Fruit fly (Drosophila melanogaster) whole organism, pupa: ENCODE data around the gene CG18473.

ENCODE experiments used
- CG10348 ChIP-seq: fragments of 200-800 bp; sonication (Bioruptor generic); IDR thresholded peaks from 2 replicates; pipeline ENCODE4 v1.3.6; 2022; ENCODE audit warnings: missing biosample characterization, missing genetic modification characterization
- CG12605 ChIP-seq: fragments of 200-800 bp; sonication (Bioruptor generic); IDR thresholded peaks from 2 replicates; pipeline ENCODE4 v1.3.6; 2022; ENCODE audit warnings: missing biosample characterization, missing genetic modification characterization
- CG13204 ChIP-seq: fragments of 200-800 bp; sonication (Bioruptor generic); optimal IDR thresholded peaks from 2 replicates; lab custom pipeline; 2018; ENCODE audit warnings: missing biosample characterization, mild to moderate bottlenecking, missing genetic modification characterization, moderate library complexity
- CG14655 ChIP-seq: fragments of 200-800 bp; sonication (Bioruptor generic); optimal IDR thresholded peaks from 3 replicates; lab custom pipeline; 2017; ENCODE audit warnings: mild to moderate bottlenecking, missing biosample characterization, missing genetic modification reagents, missing genetic modification characterization
- CG15710 ChIP-seq: fragments of 200-800 bp; sonication (Bioruptor generic); optimal IDR thresholded peaks from 2 replicates; lab custom pipeline; 2018; ENCODE audit warnings: missing biosample characterization, mild to moderate bottlenecking, missing genetic modification characterization, moderate library complexity
- CG17806 ChIP-seq: fragments of 200-800 bp; sonication (Bioruptor generic); optimal IDR thresholded peaks from 2 replicates; lab custom pipeline; 2018; ENCODE audit warnings: missing biosample characterization, mild to moderate bottlenecking, missing genetic modification characterization, moderate library complexity
- CG32121 ChIP-seq: fragments of 200-800 bp; sonication (Bioruptor generic); IDR thresholded peaks from 2 replicates; pipeline ENCODE4 v1.3.6; 2022; ENCODE audit warnings: missing biosample characterization, missing genetic modification characterization
- CG34367 ChIP-seq: fragments of 200-800 bp; sonication (Bioruptor generic); optimal IDR thresholded peaks from 2 replicates; lab custom pipeline; 2018; ENCODE audit warnings: missing biosample characterization, mild to moderate bottlenecking, missing genetic modification characterization
- CG4496 ChIP-seq: fragments of 200-800 bp; sonication (Bioruptor generic); IDR thresholded peaks from 3 replicates; pipeline ENCODE4 v1.3.6; 2022; ENCODE audit warnings: missing biosample characterization, missing genetic modification characterization
- CG8159 ChIP-seq: fragments of 200-800 bp; sonication (Bioruptor generic); optimal IDR thresholded peaks from 3 replicates; lab custom pipeline; 2018; ENCODE audit warnings: missing biosample characterization, mild to moderate bottlenecking, missing genetic modification characterization, moderate library complexity
- CG8301 ChIP-seq: fragments of 200-800 bp; sonication (Bioruptor generic); optimal IDR thresholded peaks from 2 replicates; lab custom pipeline; 2018; ENCODE audit warnings: missing biosample characterization, mild to moderate bottlenecking, missing genetic modification characterization
- CG9948 ChIP-seq: fragments of 200-800 bp; sonication (Bioruptor generic); optimal IDR thresholded peaks from 2 replicates; lab custom pipeline; 2018; ENCODE audit warnings: missing biosample characterization, mild to moderate bottlenecking, missing genetic modification characterization, moderate library complexity
- D1 ChIP-seq: fragments of 200-800 bp; sonication (Bioruptor generic); optimal IDR thresholded peaks from 2 replicates; lab custom pipeline; 2018; ENCODE audit warnings: missing biosample characterization, mild to moderate bottlenecking, missing genetic modification characterization, moderate library complexity
- EcR ChIP-seq: fragments of 200-800 bp; sonication (Bioruptor generic); optimal IDR thresholded peaks from 3 replicates; lab custom pipeline; 2019; ENCODE audit warnings: missing biosample characterization, missing genetic modification characterization, mild to moderate bottlenecking, moderate library complexity, missing genetic modification reagents
- Ets98B ChIP-seq: fragments of 200-800 bp; sonication (Bioruptor generic); IDR thresholded peaks from 2 replicates; pipeline ENCODE4 v1.3.6; 2022; ENCODE audit warnings: missing biosample characterization, missing genetic modification characterization
- Pif1A ChIP-seq: fragments of 200-800 bp; sonication (Bioruptor generic); optimal IDR thresholded peaks from 3 replicates; lab custom pipeline; 2016; ENCODE audit warnings: missing biosample characterization, missing genetic modification characterization
- Pif1B ChIP-seq: fragments of 200-800 bp; sonication (Bioruptor generic); optimal IDR thresholded peaks from 3 replicates; lab custom pipeline; 2016; ENCODE audit warnings: missing biosample characterization, missing genetic modification characterization
- Snoo ChIP-seq: fragments of 200-800 bp; sonication (Bioruptor generic); optimal IDR thresholded peaks from 3 replicates; lab custom pipeline; 2017; ENCODE audit warnings: missing biosample characterization, mild to moderate bottlenecking, missing genetic modification characterization, inconsistent platforms
- fd96Ca ChIP-seq: fragments of 200-800 bp; sonication (Bioruptor generic); IDR thresholded peaks from 3 replicates; pipeline ENCODE4 v1.3.6; 2022; ENCODE audit warnings: missing biosample characterization, missing genetic modification characterization
- gl ChIP-seq: fragments of 200-800 bp; sonication (Bioruptor generic); optimal IDR thresholded peaks from 2 replicates; lab custom pipeline; 2018; ENCODE audit warnings: missing biosample characterization, mild to moderate bottlenecking, missing genetic modification characterization
- rn ChIP-seq: fragments of 200-800 bp; sonication (Bioruptor generic); IDR thresholded peaks from 2 replicates; pipeline ENCODE4 v1.3.6; 2022; ENCODE audit warnings: missing biosample characterization, missing genetic modification characterization

CG18473 gene

DNA sequence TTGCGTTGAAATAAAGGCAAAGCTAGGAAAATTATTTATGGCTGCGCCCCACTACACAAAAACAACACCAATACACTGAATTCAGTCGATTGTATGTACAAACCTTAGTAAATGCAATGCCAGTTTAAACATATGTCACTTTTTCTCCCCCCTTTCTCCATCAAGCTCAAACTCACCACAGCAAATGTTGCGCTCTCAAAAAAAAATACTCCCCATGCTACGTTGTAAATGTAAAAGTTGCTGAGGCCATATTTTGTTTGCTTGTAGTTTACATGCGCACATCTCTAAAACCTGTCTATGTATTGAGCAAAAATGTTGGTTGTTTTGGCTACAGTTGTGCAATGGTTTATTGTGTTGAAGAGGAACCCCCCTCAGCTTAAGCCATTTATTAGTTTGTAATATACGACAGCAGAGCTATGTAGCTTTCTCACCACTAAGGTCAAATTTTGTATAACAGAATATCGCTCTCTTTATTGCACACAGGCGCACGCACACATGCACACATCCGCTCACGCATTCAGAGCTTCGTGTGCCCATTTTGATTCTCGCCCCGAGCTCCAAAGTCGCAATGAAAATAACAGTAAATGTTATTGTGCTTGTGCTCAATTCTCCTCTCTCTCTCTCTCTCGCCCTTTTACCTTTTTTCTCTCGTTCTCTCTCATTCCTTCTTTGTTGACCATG lies 10.4 kb upstream of the CG18473 start:
- TF ChIP-seq EcR (GFP tag; lab: Kevin White, UChicago) (peak; percentile 58), CG10348 (GFP tag; lab: Robert Waterston, UW) (no peak)

DNA sequence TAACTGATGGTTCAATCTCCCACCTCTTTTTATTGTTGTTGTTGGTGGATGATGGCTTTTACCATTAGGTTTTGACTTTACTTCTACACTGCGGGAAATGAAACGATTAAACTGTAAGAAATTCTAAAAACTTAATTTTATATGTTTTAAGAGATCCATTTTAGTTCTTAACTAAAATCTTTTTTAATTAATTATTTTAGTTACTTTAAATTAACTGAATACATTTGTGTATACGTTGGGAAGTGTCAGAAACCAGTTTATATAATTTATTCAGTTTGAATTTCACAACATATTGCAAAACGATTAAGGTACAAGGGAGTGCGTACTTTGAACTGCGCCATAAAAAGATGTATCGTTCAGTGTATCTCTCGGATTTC lies 9.8 kb upstream of the CG18473 start:
- TF ChIP-seq CG9948: peak; percentile 90
- no peak for TF ChIP-seq CG10348 (GFP tag; lab: Robert Waterston, UW)
- TF ChIP-seq Pif1B (GFP tag; lab: Kevin White, UChicago): peak; percentile 75
- peak; percentile 93 for TF ChIP-seq CG8159 (tag; lab: Kevin White, UChicago)
- TF ChIP-seq CG13204 (GFP tag; lab: Kevin White, UChicago): no peak
- peak; percentile 93 for TF ChIP-seq CG8301 (tag; lab: Kevin White, UChicago)
- peak; percentile 84 for TF ChIP-seq Snoo (tag; lab: Kevin White, UChicago)
- TF ChIP-seq D1 (tag; lab: Kevin White, UChicago): peak; percentile 89
- no peak for TF ChIP-seq fd96Ca
- peak; percentile 83 for TF ChIP-seq Pif1A (GFP tag; lab: Kevin White, UChicago)
- no peak for TF ChIP-seq CG4496 (GFP tag; lab: Robert Waterston, UW)
- peak; percentile 85 for TF ChIP-seq CG17806 (tag; lab: Kevin White, UChicago)
- TF ChIP-seq CG34367 (tag; lab: Kevin White, UChicago): peak; percentile 79
- peak; percentile 94 for TF ChIP-seq CG14655
- peak; percentile 82 for TF ChIP-seq CG15710 (tag; lab: Kevin White, UChicago)
- no peak for TF ChIP-seq EcR (GFP tag; lab: Kevin White, UChicago)
- TF ChIP-seq CG12605 (GFP tag; lab: Robert Waterston, UW): no peak
- no peak for TF ChIP-seq rn (GFP tag; lab: Robert Waterston, UW)
- TF ChIP-seq, all 21 proteins: peak for 11

DNA sequence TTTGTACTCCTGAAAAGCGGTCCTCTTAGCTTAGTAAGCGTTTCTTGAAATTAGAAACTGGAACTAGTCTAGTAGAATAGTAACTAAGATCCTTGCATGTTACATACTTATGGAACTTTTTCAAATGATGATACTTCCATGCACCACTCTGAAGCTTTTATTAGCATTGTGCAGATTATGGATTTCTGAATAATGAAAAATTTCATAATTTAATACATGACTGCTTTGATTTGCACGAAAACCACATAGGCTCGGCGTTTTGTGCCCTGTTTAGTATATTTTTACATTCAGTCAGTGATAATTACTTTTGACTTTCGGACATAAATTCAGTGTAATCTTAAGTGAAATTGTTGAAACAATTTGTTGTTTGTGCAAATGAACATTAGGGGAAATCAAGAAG lies 7.9 kb upstream of the CG18473 start, which contains the start of gene CG43675:
Gene CG43675 (plus strand): TSS at position 301 of the 400 bp plus-strand sequence.
- TF ChIP-seq Ets98B (no peak), gl (tag; lab: Kevin White, UChicago) (no peak), CG9948 (no peak), CG17806 (tag; lab: Kevin White, UChicago) (no peak), CG12605 (GFP tag; lab: Robert Waterston, UW) (no peak), Snoo (tag; lab: Kevin White, UChicago) (no peak), CG15710 (tag; lab: Kevin White, UChicago) (no peak), CG14655 (no peak), CG13204 (GFP tag; lab: Kevin White, UChicago) (no peak), Pif1B (GFP tag; lab: Kevin White, UChicago) (no peak), D1 (tag; lab: Kevin White, UChicago) (no peak), CG34367 (tag; lab: Kevin White, UChicago) (no peak), CG4496 (GFP tag; lab: Robert Waterston, UW) (no peak), EcR (GFP tag; lab: Kevin White, UChicago) (no peak), rn (GFP tag; lab: Robert Waterston, UW) (no peak), fd96Ca (no peak), CG10348 (GFP tag; lab: Robert Waterston, UW) (no peak), CG8159 (tag; lab: Kevin White, UChicago) (no peak)

DNA sequence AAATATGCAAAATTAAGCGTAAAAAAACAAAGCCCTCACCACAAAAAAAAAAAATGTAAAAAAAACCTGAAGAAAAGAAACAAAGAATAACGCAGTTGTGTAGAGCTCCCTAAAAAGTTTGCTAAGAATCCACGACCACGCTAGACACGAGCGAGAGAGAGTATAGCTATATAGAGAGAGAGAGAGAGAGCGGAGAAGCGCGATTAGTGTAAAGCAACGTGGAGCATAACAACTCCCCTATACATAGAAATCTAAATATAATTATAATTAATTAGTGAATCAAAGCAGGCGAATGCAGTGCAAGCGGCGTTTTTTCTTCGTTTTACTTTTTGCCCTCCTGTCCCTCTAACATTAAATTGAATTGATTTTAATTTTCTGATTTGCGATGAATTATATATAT lies 3.7 kb upstream of the CG18473 start:
- TF ChIP-seq CG10348 (GFP tag; lab: Robert Waterston, UW) (no peak), CG34367 (tag; lab: Kevin White, UChicago) (no peak), rn (GFP tag; lab: Robert Waterston, UW) (no peak), CG13204 (GFP tag; lab: Kevin White, UChicago) (no peak), Ets98B (no peak; the same call in 1 of the 2 replicates), CG9948 (no peak), fd96Ca (no peak), CG12605 (GFP tag; lab: Robert Waterston, UW) (no peak), CG17806 (tag; lab: Kevin White, UChicago) (no peak), Pif1B (GFP tag; lab: Kevin White, UChicago) (no peak)
- TF ChIP-seq, all 21 proteins: peak for 0

DNA sequence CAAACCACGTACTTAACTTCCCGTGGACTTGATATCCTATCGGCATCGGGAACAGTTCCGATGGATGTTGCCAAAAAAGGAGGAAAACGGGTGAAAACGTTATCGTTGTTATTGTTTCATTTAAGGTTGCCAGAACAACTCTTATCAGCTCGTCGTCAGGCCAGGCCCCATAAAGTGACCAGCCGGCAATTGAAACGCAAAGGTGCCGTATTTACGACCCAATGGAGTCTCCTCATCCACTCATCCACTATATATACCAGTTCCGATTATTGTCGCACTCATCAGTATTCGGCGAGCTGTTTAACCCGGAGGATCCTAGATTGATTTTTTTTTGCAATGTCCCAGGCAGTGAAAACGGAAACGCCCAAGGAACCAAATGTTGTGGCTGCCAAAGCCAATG lies 2.0 kb downstream of the CG18473 start, which contains the start of gene Srr:
Gene Srr (plus strand): TSS at position 278 of the 400 bp plus-strand sequence.
- TF ChIP-seq CG8301 (tag; lab: Kevin White, UChicago) (no peak), CG9948 (no peak), CG14655 (no peak), fd96Ca (no peak), CG15710 (tag; lab: Kevin White, UChicago) (no peak), rn (GFP tag; lab: Robert Waterston, UW) (no peak), CG12605 (GFP tag; lab: Robert Waterston, UW) (no peak), CG13204 (GFP tag; lab: Kevin White, UChicago) (no peak), CG32121 (GFP tag; lab: Robert Waterston, UW) (no peak), EcR (GFP tag; lab: Kevin White, UChicago) (no peak), Ets98B (no peak), Pif1A (GFP tag; lab: Kevin White, UChicago) (no peak), gl (tag; lab: Kevin White, UChicago) (no peak), CG8159 (tag; lab: Kevin White, UChicago) (no peak), CG10348 (GFP tag; lab: Robert Waterston, UW) (no peak), CG34367 (tag; lab: Kevin White, UChicago) (no peak), CG4496 (GFP tag; lab: Robert Waterston, UW) (no peak)
